Worm (Caenorhabditis elegans) whole organism, L4/young adult: ENCODE measurements around the gene clec-47.
A peak's percentile ranks its signal among the peaks of the same experiment; 100 is the strongest.

Experiments
- W03F9.2 ChIP-seq: fragments of 150-350 bp; optimal IDR thresholded peaks from 2 replicates; lab custom pipeline; 2014; ENCODE audit warnings: missing biosample characterization, missing genetic modification characterization
- dao-5 ChIP-seq: sonication (generic microtip); optimal IDR thresholded peaks from 2 replicates; lab custom pipeline; 2016; ENCODE audit warnings: missing genotype, missing genetic modification characterization, moderate library complexity, missing compliant biosample characterization
- him-1 ChIP-seq: sonication (generic microtip); optimal IDR thresholded peaks from 2 replicates; lab custom pipeline; 2016; ENCODE audit warnings: missing genotype, missing genetic modification reagents, missing genetic modification characterization, missing compliant biosample characterization

clec-47 gene

DNA sequence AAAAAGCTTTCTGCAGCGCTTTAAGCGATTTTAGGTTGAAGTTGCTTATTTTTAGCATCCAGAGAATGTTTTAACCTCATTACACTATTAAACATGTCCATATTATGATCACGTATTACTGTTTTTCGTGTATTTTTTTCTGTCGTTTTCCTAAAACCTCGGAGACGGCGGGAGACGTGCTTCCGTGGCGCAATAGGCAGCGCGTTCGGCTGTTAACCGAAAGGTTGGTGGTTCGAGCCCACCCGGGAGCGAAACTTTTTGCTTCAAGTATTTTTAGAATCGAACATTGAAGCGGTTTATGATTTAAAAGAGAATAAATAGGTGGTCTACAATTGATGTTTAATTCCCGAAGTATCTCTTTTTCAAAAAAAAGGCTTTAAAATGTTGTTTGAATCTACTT, 19.1 kb upstream of the clec-47 start:
- TF ChIP-seq him-1 (tag; lab: Kevin White, UChicago), result no peak
- no peak for TF ChIP-seq W03F9.2 (tag; lab: Kevin White, UChicago)
- no peak for TF ChIP-seq dao-5

DNA sequence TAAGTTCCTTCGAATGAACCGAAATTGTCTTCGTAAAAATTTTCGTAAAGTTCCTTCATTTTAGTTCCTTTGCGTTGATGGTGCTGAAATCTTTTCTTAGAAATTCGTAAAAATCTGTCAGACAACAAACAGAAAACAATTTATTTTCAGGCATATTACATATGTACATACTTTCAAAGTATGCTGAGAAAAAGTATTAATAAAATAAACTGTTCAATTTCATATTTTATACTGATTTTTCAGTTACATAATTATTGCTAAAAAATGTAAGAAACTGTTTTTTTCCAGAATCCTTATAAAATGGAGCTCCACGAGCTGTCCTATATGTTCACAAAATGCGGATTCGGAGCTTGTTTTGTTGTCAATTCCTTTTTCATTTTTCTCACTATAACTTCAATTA, 16.9 kb upstream of the clec-47 start, which contains the start of gene str-45:
str-45 (plus strand) TSS at position 301 of the 400 bp plus-strand sequence.
- TF ChIP-seq him-1 (tag; lab: Kevin White, UChicago) (no peak), W03F9.2 (tag; lab: Kevin White, UChicago) (no peak), dao-5 (no peak)

DNA sequence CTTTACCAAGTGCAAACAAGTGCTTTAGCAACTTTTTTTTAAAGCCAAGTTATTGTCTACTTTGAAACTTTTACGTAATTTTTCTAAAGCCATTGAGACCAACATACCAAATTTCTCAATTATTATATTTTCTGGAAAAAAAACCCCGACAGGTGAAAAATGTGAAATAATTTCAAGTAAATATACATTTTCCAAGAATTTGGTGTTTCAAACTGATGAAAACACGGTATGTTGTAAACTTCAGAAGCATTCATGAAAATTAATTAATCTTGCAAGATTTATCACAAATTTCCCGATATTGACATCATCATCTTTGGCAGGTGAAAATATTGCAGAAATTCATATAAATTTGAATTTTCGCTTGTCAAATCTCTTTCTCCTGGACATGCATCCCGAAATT, 12.9 kb upstream of the clec-47 start, which contains the start of gene srz-11:
srz-11 (plus strand) TSS at position 386 of the 400 bp plus-strand sequence.
- TF ChIP-seq W03F9.2 (tag; lab: Kevin White, UChicago) (no peak), him-1 (tag; lab: Kevin White, UChicago) (no peak), dao-5 (no peak)

DNA sequence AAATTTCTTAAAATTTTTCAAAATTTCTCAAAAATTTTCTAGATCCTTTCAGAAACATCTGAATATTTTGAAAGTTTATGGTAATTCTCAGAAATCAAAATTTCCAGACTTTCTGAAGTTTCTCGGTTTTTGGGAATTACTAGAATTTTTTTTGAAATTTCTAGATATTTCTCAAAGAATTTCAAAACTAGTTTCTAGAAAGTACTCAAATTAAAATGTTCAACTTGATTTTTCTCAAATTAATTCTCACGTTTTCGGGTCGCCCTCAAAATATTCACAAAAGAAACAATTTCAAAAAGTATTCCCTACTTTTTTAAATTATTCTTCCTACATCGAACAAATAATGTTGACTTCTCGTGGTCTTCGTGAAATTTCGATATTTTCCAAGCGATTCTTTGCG, 4.2 kb downstream of the clec-47 start, which contains the start of gene T09F5.10:
T09F5.10 (plus strand) TSS at position 301 of the 400 bp plus-strand sequence.
- TF ChIP-seq him-1 (tag; lab: Kevin White, UChicago), result no peak
- no peak for TF ChIP-seq W03F9.2 (tag; lab: Kevin White, UChicago)
- no peak for TF ChIP-seq dao-5

DNA sequence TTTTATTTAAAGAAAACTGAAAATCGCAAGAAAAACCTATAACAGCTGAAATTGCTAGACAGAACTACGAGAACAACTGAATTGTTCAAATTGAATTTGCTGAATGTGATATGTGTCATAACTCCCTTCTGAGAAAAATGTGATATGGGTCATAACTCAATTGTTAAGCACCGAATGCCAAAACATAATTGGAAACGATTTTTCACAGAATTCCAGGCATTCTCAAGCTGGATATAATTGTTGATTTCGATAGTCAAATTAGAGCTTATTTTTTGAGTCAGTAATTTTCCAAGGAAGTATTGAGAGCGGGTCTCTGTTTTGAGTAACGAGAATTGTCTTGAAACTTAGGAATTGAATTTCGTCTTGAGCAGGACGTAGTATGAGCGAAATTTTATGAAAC, 6.3 kb downstream of the clec-47 start:
- TF ChIP-seq W03F9.2 (tag; lab: Kevin White, UChicago) (no peak), dao-5 (no peak), him-1 (tag; lab: Kevin White, UChicago) (no peak)

DNA sequence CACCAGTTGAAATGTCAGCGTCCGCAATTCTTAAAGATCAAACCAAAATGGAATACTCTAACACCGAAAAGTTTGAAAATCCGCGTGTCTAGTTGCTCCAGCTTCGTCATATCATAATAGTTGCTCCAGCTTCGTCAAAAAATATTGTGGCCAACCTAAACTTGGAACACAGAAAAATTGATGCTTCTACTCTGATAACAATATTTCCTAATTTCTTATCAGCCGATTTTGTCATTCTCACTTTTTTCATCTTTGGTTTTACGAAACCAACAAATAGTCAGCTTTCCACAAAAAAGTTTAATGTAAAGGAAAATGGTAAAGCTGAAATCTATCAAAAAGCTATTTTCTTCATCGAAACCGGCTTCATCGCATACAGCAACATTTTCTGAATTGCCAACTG, 6.8 kb downstream of the clec-47 start, which contains the start of gene fbxa-84:
fbxa-84 (plus strand) TSS at position 34 of the 400 bp plus-strand sequence.
- TF ChIP-seq W03F9.2 (tag; lab: Kevin White, UChicago) (no peak), him-1 (tag; lab: Kevin White, UChicago) (no peak), dao-5 (no peak)

DNA sequence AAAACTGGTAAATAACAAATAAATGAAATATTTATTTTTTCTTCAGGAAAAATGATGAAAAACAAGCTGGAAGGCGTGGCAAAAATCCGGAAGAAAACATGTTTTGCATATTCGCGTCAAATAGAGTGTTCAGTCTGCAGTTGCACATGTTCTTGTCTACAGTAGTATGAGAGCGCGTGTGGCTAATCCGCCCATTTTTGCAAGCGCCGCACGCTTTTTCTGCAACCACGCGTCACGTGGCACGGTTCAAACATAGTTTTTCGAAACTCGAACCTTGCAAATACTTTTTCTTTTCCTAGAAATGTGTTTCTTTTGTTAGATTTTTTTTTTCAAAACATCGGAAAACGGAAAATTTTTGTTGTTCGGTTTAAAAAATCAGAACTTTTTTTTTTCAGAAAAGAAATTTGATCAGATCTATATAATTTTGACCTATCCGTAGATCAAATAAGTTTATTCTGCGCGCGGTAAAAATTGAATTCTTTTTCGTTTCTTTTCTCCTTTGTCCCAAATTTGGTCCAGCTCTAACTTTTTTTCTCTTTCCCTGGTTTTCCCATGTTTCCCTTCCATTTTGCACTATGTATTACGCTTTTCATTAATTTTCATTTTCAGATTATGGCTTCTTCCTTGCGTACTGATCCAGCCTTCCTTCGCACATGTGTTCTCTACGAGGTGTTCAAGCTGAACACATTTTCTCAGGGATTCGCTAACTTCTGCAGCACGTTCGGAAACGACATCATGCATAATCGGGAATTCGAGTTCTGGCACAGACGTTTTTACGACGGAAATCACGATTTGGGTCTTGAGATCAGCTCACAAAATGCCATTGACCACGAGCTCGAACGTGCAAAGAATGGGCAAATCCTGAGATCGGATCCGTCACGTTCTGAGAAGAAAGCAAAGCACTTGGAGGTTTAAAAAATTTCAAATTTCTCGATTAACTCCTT, 8.8 kb downstream of the clec-47 start, which contains the start of gene Y75B12B.1:
Y75B12B.1 (plus strand) TSS at position 603 of the 944 bp plus-strand sequence.
- TF ChIP-seq dao-5 (no peak), W03F9.2 (tag; lab: Kevin White, UChicago) (peak; percentile 52)

DNA sequence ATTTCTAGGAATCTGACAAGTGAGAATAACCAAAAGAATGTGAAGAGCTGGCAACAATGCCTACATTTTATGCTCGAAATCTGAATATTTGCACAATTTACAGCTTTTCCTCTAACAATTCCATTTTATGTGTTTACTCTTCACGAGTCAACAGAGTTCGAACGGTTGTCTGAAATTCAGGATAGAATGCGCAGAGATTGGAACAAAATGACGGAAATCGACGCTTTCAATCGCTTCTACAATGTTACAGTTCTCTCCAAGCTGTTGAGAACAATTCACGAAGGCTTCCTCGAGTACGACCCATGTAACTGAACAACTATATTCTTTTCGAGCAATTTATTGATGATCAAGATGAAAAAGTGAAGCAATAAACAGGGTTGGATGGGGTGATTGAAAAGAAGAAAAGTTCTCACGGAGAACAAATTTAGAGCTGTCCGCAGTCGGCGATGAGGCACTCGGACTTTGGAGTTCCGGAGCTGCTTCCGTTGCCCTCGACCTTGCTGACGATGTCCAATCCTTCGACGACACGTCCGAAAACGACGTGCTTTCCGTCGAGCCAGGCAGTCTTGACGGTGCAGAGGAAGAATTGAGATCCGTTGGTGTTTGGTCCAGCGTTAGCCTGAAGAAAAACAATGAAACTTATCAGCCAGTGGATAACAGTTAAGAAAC, 10.8 kb downstream of the clec-47 start, which contains the start of gene Y75B12B.3:
Y75B12B.3 (minus strand) TSS at position 21 of the 669 bp plus-strand sequence.
- no peak for TF ChIP-seq W03F9.2 (tag; lab: Kevin White, UChicago)
- TF ChIP-seq dao-5, result no peak

DNA sequence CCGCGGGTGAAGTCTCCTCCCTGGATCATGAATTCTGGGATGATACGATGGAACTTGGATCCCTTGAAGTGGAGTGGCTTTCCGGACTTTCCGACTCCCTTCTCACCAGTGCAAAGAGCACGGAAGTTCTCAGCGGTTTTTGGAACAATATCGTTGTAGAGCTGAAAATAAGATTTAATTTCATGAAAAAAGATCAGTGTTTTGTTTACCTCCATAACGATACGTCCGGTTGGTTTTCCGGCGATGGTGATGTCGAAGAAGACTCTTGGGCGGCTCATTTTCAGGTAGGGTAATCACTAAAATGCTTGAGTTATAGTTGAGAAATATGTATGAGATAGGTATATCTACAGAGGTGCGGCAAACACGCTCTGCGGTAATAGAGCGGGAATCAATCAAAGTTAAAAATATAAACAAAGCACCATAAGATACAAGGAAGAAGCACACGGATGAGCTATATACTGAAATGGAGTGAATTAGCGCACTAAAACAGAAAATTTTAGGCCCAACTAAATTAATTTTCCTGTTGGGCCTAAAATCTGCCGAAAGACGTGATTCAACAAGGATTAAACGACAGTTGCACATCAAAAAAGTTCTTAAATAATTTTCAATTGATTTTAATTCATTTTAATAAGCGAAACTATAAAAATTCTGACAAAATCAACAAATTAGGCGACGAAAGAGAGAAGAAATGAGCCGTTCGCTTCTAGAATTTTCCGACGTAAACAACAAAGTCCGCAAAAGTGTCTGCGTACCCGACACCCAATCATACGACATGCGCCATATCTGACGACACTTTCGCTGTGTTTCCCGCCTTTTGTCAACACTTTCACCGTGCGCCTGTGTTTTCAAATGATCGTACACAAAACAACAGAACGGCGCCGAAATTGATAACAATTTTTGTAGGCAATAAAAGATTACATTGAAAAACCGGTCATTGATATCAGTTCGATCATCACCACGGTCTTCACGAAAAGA, 11.8 kb downstream of the clec-47 start, which contains the start of the genes cyn-7 and bath-36:
cyn-7 (minus strand) TSS at position 296 of the 975 bp plus-strand sequence.
bath-36 (plus strand) TSS at position 806 of the 975 bp plus-strand sequence.
- peak; percentile 51 for TF ChIP-seq W03F9.2 (tag; lab: Kevin White, UChicago)
- no peak for TF ChIP-seq him-1 (tag; lab: Kevin White, UChicago)
- no peak for TF ChIP-seq dao-5

DNA sequence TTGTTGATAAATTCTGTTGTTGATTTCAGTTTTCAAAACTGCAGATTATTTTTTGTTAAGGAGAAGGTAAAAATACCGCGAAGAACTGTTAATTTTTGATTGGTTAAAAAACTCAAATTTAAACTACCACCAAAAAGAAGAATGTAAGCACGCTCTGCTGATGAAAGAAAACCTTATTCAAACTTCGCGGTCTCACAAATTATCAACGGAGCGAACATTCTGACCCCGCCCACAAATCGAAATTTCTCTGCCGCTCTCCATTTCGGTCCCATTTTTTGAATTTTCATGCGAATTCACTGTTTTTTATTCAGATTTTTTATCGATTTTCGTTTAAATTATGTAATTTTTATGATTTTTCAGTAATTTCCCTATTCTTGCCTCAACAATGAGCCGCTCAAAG, 14.0 kb downstream of the clec-47 start, which contains the start of gene cyn-3:
cyn-3 (plus strand) TSS at position 361 of the 400 bp plus-strand sequence.
- no peak for TF ChIP-seq him-1 (tag; lab: Kevin White, UChicago)
- peak; percentile 92 for TF ChIP-seq W03F9.2 (tag; lab: Kevin White, UChicago)

DNA sequence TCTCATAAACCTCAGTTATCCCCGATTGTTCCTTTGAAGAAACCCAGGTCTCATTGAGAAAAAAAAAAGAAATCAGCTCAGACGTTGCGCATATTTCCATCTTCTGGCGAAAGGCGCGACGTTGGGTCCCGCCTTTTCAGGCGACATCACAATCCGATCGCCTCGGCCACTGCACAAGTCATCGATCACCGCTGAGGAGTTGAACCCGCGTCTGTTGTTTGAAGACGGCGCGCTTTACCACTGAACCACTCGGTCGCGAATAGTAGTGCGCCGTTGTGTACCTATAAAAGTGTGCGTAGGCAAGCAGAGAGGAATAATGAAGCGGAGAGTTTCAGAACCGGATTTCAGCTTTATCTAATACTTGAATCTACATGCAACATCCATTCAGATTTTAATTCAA, 15.3 kb downstream of the clec-47 start, which contains the start of gene Y75B12B.11:
Y75B12B.11 (plus strand) TSS at position 394 of the 400 bp plus-strand sequence.
- TF ChIP-seq dao-5, result peak; percentile 95
- TF ChIP-seq W03F9.2 (tag; lab: Kevin White, UChicago), result peak; percentile 43
- TF ChIP-seq him-1 (tag; lab: Kevin White, UChicago), result no peak

DNA sequence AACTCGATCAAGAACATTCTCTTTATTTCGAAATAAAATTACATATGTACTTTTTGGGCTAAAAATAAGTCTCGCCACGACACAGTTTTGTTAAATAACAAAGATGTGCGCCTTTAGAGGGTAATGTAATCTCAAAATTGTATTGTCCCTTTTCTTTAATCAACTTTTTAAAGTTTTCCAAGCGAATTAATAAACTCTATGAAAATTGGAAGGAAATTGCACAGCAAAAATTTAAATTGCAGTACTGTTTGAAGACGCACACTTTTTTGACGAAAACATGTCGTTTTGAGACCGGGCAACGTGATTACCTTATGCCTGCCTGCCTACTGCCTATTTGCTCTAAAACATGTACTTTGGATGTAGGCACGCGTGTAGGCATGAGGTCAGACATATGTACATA, 16.4 kb downstream of the clec-47 start:
- no peak for TF ChIP-seq him-1 (tag; lab: Kevin White, UChicago)
